Worm (Caenorhabditis elegans) whole organism, late embryonic: Measurements from ENCODE around the gene K04G7.1.

Experiments used
- ama-1 ChIP-seq: fragments of 150-350 bp; optimal IDR thresholded peaks from 2 replicates; lab custom pipeline; 2014
- odd-2 ChIP-seq: sonication (generic microtip); optimal IDR thresholded peaks from 2 replicates; lab custom pipeline; 2017; ENCODE audit warnings: antibody characterized with exemption, mild to moderate bottlenecking, missing genetic modification characterization, missing compliant biosample characterization
- unc-86 ChIP-seq: sonication (generic microtip); optimal IDR thresholded peaks from 2 replicates; lab custom pipeline; 2016; ENCODE audit warnings: missing genetic modification characterization, missing compliant biosample characterization

- no peak for TF ChIP-seq ama-1 (lab: Kevin White, UChicago)
- peak; percentile 22 for TF ChIP-seq unc-86 (tag; lab: Kevin White, UChicago)
- TF ChIP-seq odd-2 (tag; lab: Kevin White, UChicago): no peak
Observed at ce11 chrIII:7189581-7190128, 27.1 kb downstream of the K04G7.1 start, which contains the start of gene rps-21.
